Fruit fly (Drosophila melanogaster): Measurements from ENCODE around the gene GstD1.

The GstD1 gene

DNA sequence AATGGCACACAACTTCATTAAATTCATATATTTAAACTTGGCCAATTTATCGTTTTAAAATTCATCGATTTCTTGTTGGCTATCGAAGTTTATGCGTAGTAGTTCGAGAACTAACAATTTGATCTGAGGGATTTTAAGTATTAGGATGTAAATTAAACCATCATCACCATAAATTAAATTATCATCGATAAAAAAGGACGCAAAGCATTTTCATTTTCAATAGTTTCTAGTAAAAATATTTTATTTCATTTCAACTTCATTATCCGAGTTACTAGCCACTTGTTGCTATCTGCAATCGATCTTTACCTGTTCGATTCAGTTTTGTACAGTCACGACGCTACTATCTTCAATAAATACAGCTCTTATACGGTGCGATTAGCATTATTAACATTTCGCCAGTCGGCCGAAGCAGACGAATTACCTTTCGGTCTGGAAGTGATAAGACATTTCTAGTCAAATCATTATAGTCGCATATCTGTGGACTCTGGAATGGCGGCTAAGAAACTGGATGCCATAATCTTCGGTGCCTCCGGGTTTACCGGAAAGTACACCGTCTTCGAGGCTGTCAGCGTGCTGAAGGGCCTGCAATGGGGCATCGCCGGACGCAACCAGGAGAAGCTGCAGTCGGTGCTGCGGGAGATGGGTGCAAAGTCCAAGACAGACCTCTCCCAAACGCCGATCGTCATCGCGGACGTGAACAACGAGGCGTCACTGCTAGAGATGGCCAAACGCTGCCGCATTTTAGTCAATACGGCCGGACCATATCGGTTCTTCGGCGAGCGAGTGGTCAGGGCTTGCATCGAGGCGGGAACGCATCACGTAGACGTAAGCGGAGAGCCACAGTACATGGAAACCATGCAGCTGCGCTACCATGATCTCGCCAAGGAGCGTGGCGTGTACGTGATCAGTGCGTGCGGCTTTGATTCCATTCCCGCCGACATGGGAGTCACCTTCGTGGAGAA lies 37.4 kb upstream of the GstD1 start, which contains the start of gene CG5167 (continued):
- TF ChIP-seq Mad (GFP tag; optimal IDR thresholded peaks at IDR 0.05) (no peak), CG17829 (tag; optimal IDR thresholded peaks at IDR 0.05) (peak; percentile 54), wdn (GFP tag; IDR thresholded peaks at IDR 0.05) (no peak), kah (GFP tag; optimal IDR thresholded peaks at IDR 0.05) (peak; percentile 66), usp (GFP tag; optimal IDR thresholded peaks at IDR 0.05) (no peak), cas (GFP tag; IDR thresholded peaks at IDR 0.05) (no peak), mam (GFP tag; optimal IDR thresholded peaks at IDR 0.05) (no peak), CG4820 (GFP tag; optimal IDR thresholded peaks at IDR 0.05) (peak; percentile 99), Doc2 (GFP tag; IDR thresholded peaks at IDR 0.05) (no peak), HmgZ (tag; optimal IDR thresholded peaks at IDR 0.05) (no peak), hb (GFP tag; IDR thresholded peaks at IDR 0.05; ENCODE audit: partially characterized antibody) (no peak), CG2875 (GFP tag; optimal IDR thresholded peaks at IDR 0.05) (no peak), gt (GFP tag; IDR thresholded peaks at IDR 0.05) (no peak), CG9437 (GFP tag; optimal IDR thresholded peaks at IDR 0.05) (peak; percentile 85), HHEX (GFP tag; optimal IDR thresholded peaks at IDR 0.05) (no peak), Xbp1 (GFP tag; optimal IDR thresholded peaks at IDR 0.05) (peak; percentile 28), CG7357 (GFP tag; IDR thresholded peaks at IDR 0.05) (no peak), ro (GFP tag; IDR thresholded peaks at IDR 0.05) (no peak), CG12299 (tag; optimal IDR thresholded peaks at IDR 0.05) (no peak), grau (tag; optimal IDR thresholded peaks at IDR 0.05) (peak; percentile 56), CG14667 (GFP tag; IDR thresholded peaks at IDR 0.05) (no peak), trem (tag; optimal IDR thresholded peaks at IDR 0.05) (peak; percentile 58), CG11695 (GFP tag; IDR thresholded peaks at IDR 0.05) (peak; percentile 27; the same call in 1 of the 3 replicates), CG9609 (GFP tag; optimal IDR thresholded peaks at IDR 0.05) (no peak), unpg (GFP tag; optimal IDR thresholded peaks at IDR 0.05) (peak; percentile 70), Mrtf (GFP tag; IDR thresholded peaks at IDR 0.05) (no peak), Doc3 (GFP tag; IDR thresholded peaks at IDR 0.05; ENCODE audit: partially characterized antibody) (peak; percentile 53; the same call in 1 of the 3 replicates), Fer3 (tag; optimal IDR thresholded peaks at IDR 0.05) (peak; percentile 35), CG34422 (GFP tag; IDR thresholded peaks at IDR 0.05) (0 out of 3 replicates have a peak, but pooled peaks have one; percentile 30), nmo (GFP tag; optimal IDR thresholded peaks at IDR 0.05) (peak; percentile 22), CG12219 (GFP tag; optimal IDR thresholded peaks at IDR 0.05) (no peak), CG8290 (GFP tag; optimal IDR thresholded peaks at IDR 0.05) (peak; percentile 61), CG8290 (tag; optimal IDR thresholded peaks at IDR 0.05) (peak in 1 of 2 experiments; percentile 29), tgo (GFP tag; IDR thresholded peaks at IDR 0.05) (no peak), CG2120 (GFP tag; optimal IDR thresholded peaks at IDR 0.05) (peak; percentile 44), sim (GFP tag; IDR thresholded peaks at IDR 0.05) (no peak), CG7745 (tag; optimal IDR thresholded peaks at IDR 0.05) (no peak), YL-1 (GFP tag; optimal IDR thresholded peaks at IDR 0.05) (no peak), dati (GFP tag; IDR thresholded peaks at IDR 0.05) (no peak), CG8089 (GFP tag; optimal IDR thresholded peaks at IDR 0.05) (no peak), CG1233 (GFP tag; optimal IDR thresholded peaks at IDR 0.05) (no peak), stc (GFP tag; IDR thresholded peaks at IDR 0.05) (no peak), HLH3B (GFP tag; IDR thresholded peaks at IDR 0.05) (no peak), CG10565 (GFP tag; optimal IDR thresholded peaks at IDR 0.05) (no peak), hkb (optimal IDR thresholded peaks at IDR 0.05) (no peak), hkb (GFP tag; IDR thresholded peaks at IDR 0.05) (peak; percentile 59), CG2199 (GFP tag; IDR thresholded peaks at IDR 0.05) (no peak), CG11247 (GFP tag; IDR thresholded peaks at IDR 0.05) (no peak), Kr (GFP tag; optimal IDR thresholded peaks at IDR 0.05) (no peak), Max (GFP tag; optimal IDR thresholded peaks at IDR 0.05) (peak; percentile 43)
